Comparison of ENCODE assay signal across 5 worm cellular contexts in the genomic region with DNA sequence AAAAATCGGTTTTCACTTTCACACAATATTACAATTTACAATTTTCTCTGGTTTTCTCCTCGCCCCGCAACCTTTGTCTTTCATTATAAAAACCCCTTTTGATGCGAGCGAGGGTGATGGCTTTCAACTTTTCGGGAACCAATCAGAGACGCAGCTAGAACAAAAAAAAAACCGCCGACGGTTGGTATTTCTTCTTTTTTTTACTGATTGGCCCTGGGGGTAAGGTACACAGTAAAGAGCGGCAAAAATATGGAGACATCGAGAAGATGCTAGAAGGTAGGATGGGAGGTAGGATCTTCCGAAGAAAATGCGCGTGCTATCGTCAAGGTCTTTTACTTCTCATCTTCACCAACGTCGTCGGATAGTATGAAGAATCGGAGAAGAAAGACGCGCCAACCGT.
TF ChIP-seq lines count a peak whose summit lies in the region.

No protein-coding gene starts in this region.

TF ChIP-seq in whole organism, L1 larva, 84 proteins besides CTCF, POLR2A, EP300 and RAD21 (continues in another document):
- TF ChIP-seq dsc-1 (tag; optimal IDR thresholded peaks at IDR 0.05; lab: Kevin White, UChicago) (no peak), hlh-17 (GFP tag; optimal IDR thresholded peaks at IDR 0.05; lab: Kevin White, UChicago; ENCODE audit: borderline replicate concordance) (no peak), C04F5.9 (tag; optimal IDR thresholded peaks at IDR 0.05; lab: Kevin White, UChicago) (no peak), hlh-4 (tag; optimal IDR thresholded peaks at IDR 0.05; lab: Kevin White, UChicago) (no peak), egl-27 (tag; optimal IDR thresholded peaks at IDR 0.05; lab: Kevin White, UChicago) (no peak), unc-30 (tag; optimal IDR thresholded peaks at IDR 0.05; lab: Kevin White, UChicago) (no peak), sox-4 (tag; optimal IDR thresholded peaks at IDR 0.05; lab: Kevin White, UChicago) (no peak), grh-1 (GFP tag; IDR thresholded peaks at IDR 0.05; lab: Robert Waterston, UW) (no peak), ceh-82 (tag; optimal IDR thresholded peaks at IDR 0.05; lab: Kevin White, UChicago) (no peak), xbp-1 (tag; optimal IDR thresholded peaks at IDR 0.05; lab: Kevin White, UChicago) (no peak), skn-1 (tag; optimal IDR thresholded peaks at IDR 0.05; lab: Kevin White, UChicago) (no peak), irx-1 (tag; optimal IDR thresholded peaks at IDR 0.05; lab: Kevin White, UChicago) (no peak), unc-62 (GFP tag; optimal IDR thresholded peaks at IDR 0.05; lab: Kevin White, UChicago) (no peak), pag-3 (tag; optimal IDR thresholded peaks at IDR 0.05; lab: Kevin White, UChicago; ENCODE audit: borderline replicate concordance, insufficient read depth) (no peak), zag-1 (tag; optimal IDR thresholded peaks at IDR 0.05; lab: Kevin White, UChicago) (no peak), nhr-71 (tag; optimal IDR thresholded peaks at IDR 0.05; lab: Kevin White, UChicago) (peak; percentile 33), elt-3 (tag; optimal IDR thresholded peaks at IDR 0.05; lab: Kevin White, UChicago) (peak in 4 of 6 experiments; percentile 41 to 64 (median 48))

TF ChIP-seq in whole organism, L2 larva, 48 proteins besides CTCF, POLR2A, EP300 and RAD21:
- no peak for TF ChIP-seq elt-1 (tag; optimal IDR thresholded peaks at IDR 0.05; lab: Kevin White, UChicago)
- no peak for TF ChIP-seq lin-13 (GFP tag; optimal IDR thresholded peaks at IDR 0.05; lab: Kevin White, UChicago)
- peak; percentile 36 for TF ChIP-seq blmp-1 (tag; optimal IDR thresholded peaks at IDR 0.05; lab: Kevin White, UChicago; ENCODE audit: insufficient read depth)
- no peak for TF ChIP-seq gmeb-1 (tag; optimal IDR thresholded peaks at IDR 0.05; lab: Kevin White, UChicago)
- peak; percentile 28 for TF ChIP-seq nhr-21 (tag; optimal IDR thresholded peaks at IDR 0.05; lab: Kevin White, UChicago)
- TF ChIP-seq crh-2 (tag; optimal IDR thresholded peaks at IDR 0.05; lab: Kevin White, UChicago), result no peak

TF ChIP-seq in whole organism, L3 larva, 47 proteins besides CTCF, POLR2A, EP300 and RAD21:
- peak; percentile 23 for TF ChIP-seq nhr-23 (tag; optimal IDR thresholded peaks at IDR 0.05; lab: Kevin White, UChicago)
- TF ChIP-seq daf-12 (tag; optimal IDR thresholded peaks at IDR 0.05; lab: Kevin White, UChicago), result no peak
- peak; percentile 57 for TF ChIP-seq nfya-1 (tag; optimal IDR thresholded peaks at IDR 0.05; lab: Kevin White, UChicago; ENCODE audit: insufficient read depth)
- no peak for TF ChIP-seq eor-1 (tag; optimal IDR thresholded peaks at IDR 0.05; lab: Kevin White, UChicago)

TF ChIP-seq in whole organism, L4 larva, 104 proteins besides CTCF, POLR2A, EP300 and RAD21:
- TF ChIP-seq unc-62 (GFP tag; optimal IDR thresholded peaks at IDR 0.05 in 1 of 2; lab: Kevin White, UChicago), result peak in 1 of 2 experiments; percentile 99
- no peak for TF ChIP-seq unc-62 (tag; optimal IDR thresholded peaks at IDR 0.05; lab: Kevin White, UChicago)
- TF ChIP-seq hlh-30 (tag; optimal IDR thresholded peaks at IDR 0.05; lab: Kevin White, UChicago; ENCODE audit: insufficient read depth), result peak; percentile 3
- TF ChIP-seq mep-1 (tag; optimal IDR thresholded peaks at IDR 0.05; lab: Kevin White, UChicago), result peak; percentile 8
- TF ChIP-seq ztf-7 (tag; optimal IDR thresholded peaks at IDR 0.05; lab: Kevin White, UChicago), result no peak
- TF ChIP-seq aly-2 (tag; optimal IDR thresholded peaks at IDR 0.05; lab: Kevin White, UChicago), result no peak
- no peak for TF ChIP-seq zip-11 (GFP tag; IDR thresholded peaks at IDR 0.05; lab: Robert Waterston, UW)

TF ChIP-seq in whole organism, late embryonic, 69 proteins besides CTCF, POLR2A, EP300 and RAD21:
- peak; percentile 26 for TF ChIP-seq nfya-1 (tag; optimal IDR thresholded peaks at IDR 0.05; lab: Kevin White, UChicago)
- TF ChIP-seq Y22D7AL.16 (tag; optimal IDR thresholded peaks at IDR 0.05; lab: Kevin White, UChicago), result no peak
